Worm (Caenorhabditis elegans) whole organism, late embryonic: ENCODE results near the gene ptr-19.

ENCODE experiments used
- C08G9.2 ChIP-seq: sonication (generic microtip); optimal IDR thresholded peaks from 2 replicates; lab custom pipeline; 2016; ENCODE audit warnings: mild to moderate bottlenecking, missing genetic modification characterization, moderate library complexity, missing compliant biosample characterization
- C38D4.7 ChIP-seq: fragments of 200-800 bp; sonication (Bioruptor generic); optimal IDR thresholded peaks from 2 replicates; lab custom pipeline; 2018; ENCODE audit warnings: mild to moderate bottlenecking, missing genetic modification characterization, moderate library complexity, missing compliant biosample characterization
- F13H6.1 ChIP-seq: sonication (generic microtip); optimal IDR thresholded peaks from 2 replicates; lab custom pipeline; 2016; ENCODE audit warnings: missing genetic modification characterization, missing compliant biosample characterization
- ahr-1 ChIP-seq: sonication (generic microtip); optimal IDR thresholded peaks from 2 replicates; lab custom pipeline; 2016; ENCODE audit warnings: missing genetic modification characterization, missing compliant biosample characterization
- ama-1 ChIP-seq: fragments of 150-350 bp; optimal IDR thresholded peaks from 2 replicates; lab custom pipeline; 2014
- ceh-14 ChIP-seq: sonication (generic microtip); optimal IDR thresholded peaks from 2 replicates; lab custom pipeline; 2016; ENCODE audit warnings: missing genotype, missing genetic modification characterization, missing compliant biosample characterization
- ceh-22 ChIP-seq: sonication (generic microtip); optimal IDR thresholded peaks from 2 replicates; lab custom pipeline; 2017; ENCODE audit warnings: missing biosample characterization, missing genetic modification characterization
- ceh-30 ChIP-seq: fragments of 150-350 bp; optimal IDR thresholded peaks from 2 replicates; lab custom pipeline; 2014; ENCODE audit warnings: missing biosample characterization, missing genetic modification characterization
- ceh-45 ChIP-seq: fragments of 200-800 bp; sonication (Bioruptor generic); IDR thresholded peaks from 2 replicates; pipeline ENCODE4 v1.3.6; 2022; ENCODE audit warnings: missing genetic modification reagents, missing genetic modification characterization, missing compliant biosample characterization
- ceh-6 ChIP-seq: fragments of 200-800 bp; sonication (Bioruptor generic); optimal IDR thresholded peaks from 2 replicates; lab custom pipeline; 2018; ENCODE audit warnings: mild to moderate bottlenecking, missing genetic modification characterization, missing compliant biosample characterization
- ceh-9 ChIP-seq: sonication (generic microtip); optimal IDR thresholded peaks from 2 replicates; lab custom pipeline; 2016; ENCODE audit warnings: mild to moderate bottlenecking, missing genetic modification characterization, inconsistent platforms, missing compliant biosample characterization
- dmd-4 ChIP-seq: sonication (generic microtip); optimal IDR thresholded peaks from 2 replicates; lab custom pipeline; 2016; ENCODE audit warnings: borderline replicate concordance, missing genetic modification characterization, missing compliant biosample characterization
- dve-1 ChIP-seq: sonication (generic microtip); optimal IDR thresholded peaks from 2 replicates; lab custom pipeline; 2017; ENCODE audit warnings: antibody characterized with exemption, mild to moderate bottlenecking, missing genetic modification characterization, missing compliant biosample characterization
- elt-4 ChIP-seq: sonication (generic microtip); optimal IDR thresholded peaks from 2 replicates; lab custom pipeline; 2016; ENCODE audit warnings: missing genetic modification characterization, missing compliant biosample characterization
- fkh-10 ChIP-seq: fragments of 150-350 bp; optimal IDR thresholded peaks from 2 replicates; lab custom pipeline; 2014; ENCODE audit warnings: missing biosample characterization, missing genetic modification reagents, missing genetic modification characterization
- fkh-6 ChIP-seq: sonication (generic microtip); optimal IDR thresholded peaks from 2 replicates; lab custom pipeline; 2016; ENCODE audit warnings: missing genetic modification characterization, missing compliant biosample characterization
- gmeb-2 ChIP-seq: sonication (generic microtip); optimal IDR thresholded peaks from 2 replicates; lab custom pipeline; 2016; ENCODE audit warnings: missing genetic modification characterization, inconsistent platforms, missing compliant biosample characterization
- hlh-13 ChIP-seq: fragments of 200-800 bp; sonication (Bioruptor generic); optimal IDR thresholded peaks from 2 replicates; lab custom pipeline; 2018; ENCODE audit warnings: mild to moderate bottlenecking, missing genetic modification characterization, missing compliant biosample characterization
- hlh-15 ChIP-seq: sonication (generic microtip); optimal IDR thresholded peaks from 2 replicates; lab custom pipeline; 2016; ENCODE audit warnings: missing genetic modification characterization, missing compliant biosample characterization
- hlh-30 ChIP-seq: sonication (generic microtip); optimal IDR thresholded peaks from 2 replicates; lab custom pipeline; 2017; ENCODE audit warnings: antibody characterized with exemption, missing genetic modification characterization, missing compliant biosample characterization; ENCODE audit not compliant: insufficient read depth
- hlh-8 ChIP-seq: sonication (generic microtip); optimal IDR thresholded peaks from 2 replicates; lab custom pipeline; 2016; ENCODE audit warnings: missing genotype, missing genetic modification characterization, missing compliant biosample characterization
- lim-6 ChIP-seq: sonication (generic microtip); optimal IDR thresholded peaks from 2 replicates; lab custom pipeline; 2016; ENCODE audit warnings: missing genetic modification characterization, missing compliant biosample characterization
- madf-2 ChIP-seq: sonication (generic microtip); optimal IDR thresholded peaks from 2 replicates; lab custom pipeline; 2017; ENCODE audit warnings: missing genetic modification characterization, missing compliant biosample characterization
- nfya-1 ChIP-seq: sonication (generic microtip); optimal IDR thresholded peaks from 2 replicates; lab custom pipeline; 2017; ENCODE audit warnings: missing genetic modification characterization, mild to moderate bottlenecking, missing compliant biosample characterization, antibody characterized with exemption, moderate library complexity
- nhr-232 ChIP-seq: sonication (generic microtip); optimal IDR thresholded peaks from 2 replicates; lab custom pipeline; 2016; ENCODE audit warnings: missing genetic modification characterization, missing compliant biosample characterization
- npax-4 ChIP-seq: sonication (generic microtip); optimal IDR thresholded peaks from 2 replicates; lab custom pipeline; 2016; ENCODE audit warnings: missing genetic modification characterization, missing compliant biosample characterization
- pat-9 ChIP-seq: fragments of 200-800 bp; sonication (Bioruptor generic); optimal IDR thresholded peaks from 2 replicates; lab custom pipeline; 2018; ENCODE audit warnings: mild to moderate bottlenecking, missing genetic modification characterization, moderate library complexity, missing compliant biosample characterization
- pax-1 ChIP-seq: fragments of 150-350 bp; optimal IDR thresholded peaks from 2 replicates; lab custom pipeline; 2014; ENCODE audit warnings: missing biosample characterization, missing genetic modification characterization
- pha-2 ChIP-seq: sonication (generic microtip); optimal IDR thresholded peaks from 2 replicates; lab custom pipeline; 2017; ENCODE audit warnings: mild to moderate bottlenecking, missing genetic modification characterization, missing compliant biosample characterization
- pqm-1 ChIP-seq: sonication (generic microtip); optimal IDR thresholded peaks from 2 replicates; lab custom pipeline; 2016; ENCODE audit warnings: missing genetic modification characterization, missing compliant biosample characterization
- pros-1 ChIP-seq: fragments of 150-350 bp; optimal IDR thresholded peaks from 2 replicates; lab custom pipeline; 2014; ENCODE audit warnings: missing biosample characterization, missing genetic modification reagents, missing genetic modification characterization
- ref-2 ChIP-seq: sonication (generic microtip); optimal IDR thresholded peaks from 2 replicates; lab custom pipeline; 2016; ENCODE audit warnings: missing genetic modification characterization, missing compliant biosample characterization
- rnt-1 ChIP-seq: sonication (generic microtip); optimal IDR thresholded peaks from 2 replicates; lab custom pipeline; 2016; ENCODE audit warnings: missing genetic modification characterization, missing compliant biosample characterization
- sox-4 ChIP-seq: sonication (generic microtip); optimal IDR thresholded peaks from 2 replicates; lab custom pipeline; 2017; ENCODE audit warnings: mild to moderate bottlenecking, missing genetic modification characterization, inconsistent platforms, missing compliant biosample characterization
- syd-9 ChIP-seq: sonication (generic microtip); optimal IDR thresholded peaks from 2 replicates; lab custom pipeline; 2016; ENCODE audit warnings: mild to moderate bottlenecking, missing genetic modification characterization, moderate library complexity, missing compliant biosample characterization
- tbx-2 ChIP-seq: sonication (generic microtip); optimal IDR thresholded peaks from 2 replicates; lab custom pipeline; 2016; ENCODE audit warnings: missing genetic modification characterization, missing compliant biosample characterization
- tbx-7 ChIP-seq: sonication (generic microtip); optimal IDR thresholded peaks from 2 replicates; lab custom pipeline; 2016; ENCODE audit warnings: missing genotype, missing genetic modification characterization, missing compliant biosample characterization
- ttx-3 ChIP-seq: sonication (generic microtip); optimal IDR thresholded peaks from 2 replicates; lab custom pipeline; 2016; ENCODE audit warnings: missing genetic modification reagents, missing genetic modification characterization, missing compliant biosample characterization
- unc-42 ChIP-seq: sonication (generic microtip); optimal IDR thresholded peaks from 2 replicates; lab custom pipeline; 2016; ENCODE audit warnings: missing genotype, missing genetic modification characterization, missing compliant biosample characterization
- unc-86 ChIP-seq: sonication (generic microtip); optimal IDR thresholded peaks from 2 replicates; lab custom pipeline; 2016; ENCODE audit warnings: missing genetic modification characterization, missing compliant biosample characterization
- zip-5 ChIP-seq: sonication (generic microtip); optimal IDR thresholded peaks from 2 replicates; lab custom pipeline; 2016; ENCODE audit warnings: missing genetic modification characterization, missing compliant biosample characterization
- ztf-16 ChIP-seq: sonication (generic microtip); optimal IDR thresholded peaks from 2 replicates; lab custom pipeline; 2017; ENCODE audit warnings: missing genetic modification characterization, missing compliant biosample characterization

ptr-19 gene

DNA sequence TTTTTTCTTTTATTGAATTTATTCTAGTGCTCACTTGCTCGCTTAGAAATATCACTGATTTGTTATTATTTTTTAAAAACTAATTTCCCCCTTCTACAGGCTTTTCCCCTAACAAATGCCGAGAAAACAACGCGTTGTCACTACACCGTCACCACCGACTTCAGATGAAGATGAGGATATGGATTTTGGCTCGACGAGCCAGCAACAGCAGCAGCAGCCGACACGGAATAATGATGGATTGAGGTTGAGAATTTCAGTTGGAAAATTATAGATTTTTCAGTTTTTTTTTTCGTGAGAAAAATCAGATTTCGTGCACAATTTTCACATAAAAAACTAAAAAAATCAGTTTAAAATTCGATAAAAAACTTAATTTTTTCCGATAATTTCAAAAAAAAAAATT, 18.6 kb upstream of the ptr-19 start, which contains the start of gene dpy-28:
Gene dpy-28, plus strand, starts transcription at position 100 of the 400 bp plus-strand sequence.
- TF ChIP-seq C38D4.7, result no peak
- no peak for TF ChIP-seq pros-1
- no peak for TF ChIP-seq ama-1 (lab: Kevin White, UChicago)
- no peak for TF ChIP-seq tbx-7 (tag; lab: Kevin White, UChicago)
- no peak for TF ChIP-seq dve-1 (tag; lab: Kevin White, UChicago)
- no peak for TF ChIP-seq ttx-3 (tag; lab: Kevin White, UChicago)

DNA sequence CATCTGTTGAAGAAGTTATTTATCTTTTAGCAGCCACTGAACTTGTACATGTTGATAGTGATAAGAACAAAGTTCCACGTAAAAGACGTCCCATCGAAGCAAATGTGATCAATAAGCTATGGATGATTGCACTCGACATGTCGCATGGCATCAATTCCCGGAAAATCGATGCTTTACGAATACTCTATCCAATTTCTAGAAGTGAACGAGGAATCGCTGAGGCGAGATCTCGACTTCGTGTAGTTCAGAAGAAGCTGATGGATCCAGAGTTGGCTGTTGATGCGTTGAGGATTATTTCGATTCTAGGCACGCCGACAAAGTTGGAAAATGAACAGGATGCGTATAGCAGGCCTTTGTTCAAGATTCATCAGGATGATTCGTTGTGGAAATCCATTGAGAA, 12.0 kb upstream of the ptr-19 start:
- TF ChIP-seq hlh-13 (GFP tag; lab: Kevin White, UChicago) (no peak), ceh-45 (GFP tag; lab: Robert Waterston, UW) (no peak), zip-5 (no peak), tbx-7 (tag; lab: Kevin White, UChicago) (no peak), hlh-30 (no peak), ahr-1 (no peak), nfya-1 (tag; lab: Kevin White, UChicago) (no peak), sox-4 (tag; lab: Kevin White, UChicago) (no peak), nhr-232 (no peak), pros-1 (no peak), ceh-22 (no peak)
- TF ChIP-seq, all 69 proteins: peak for 0

DNA sequence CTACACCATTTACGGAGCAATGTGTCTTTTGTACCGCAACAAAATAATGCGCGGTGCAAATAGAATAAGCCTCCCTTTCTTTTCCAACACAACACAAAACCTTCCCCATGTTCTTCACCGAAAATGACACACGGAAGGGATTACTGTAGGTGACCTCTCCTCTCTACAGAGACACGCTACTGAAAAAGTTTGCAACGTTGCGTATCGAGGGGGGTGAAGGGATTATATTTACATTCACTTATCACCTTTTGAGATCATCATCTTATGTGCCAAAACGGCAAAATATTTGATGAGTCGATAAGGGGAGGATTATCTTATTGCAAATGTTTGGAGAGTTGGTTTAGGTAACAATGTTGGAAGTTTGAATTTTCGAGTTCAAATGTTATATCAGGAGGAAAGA, 1.4 kb downstream of the ptr-19 start:
- TF ChIP-seq unc-42 (tag; lab: Kevin White, UChicago) (no peak), pax-1 (tag; lab: Kevin White, UChicago) (peak; percentile 96), gmeb-2 (no peak)

DNA sequence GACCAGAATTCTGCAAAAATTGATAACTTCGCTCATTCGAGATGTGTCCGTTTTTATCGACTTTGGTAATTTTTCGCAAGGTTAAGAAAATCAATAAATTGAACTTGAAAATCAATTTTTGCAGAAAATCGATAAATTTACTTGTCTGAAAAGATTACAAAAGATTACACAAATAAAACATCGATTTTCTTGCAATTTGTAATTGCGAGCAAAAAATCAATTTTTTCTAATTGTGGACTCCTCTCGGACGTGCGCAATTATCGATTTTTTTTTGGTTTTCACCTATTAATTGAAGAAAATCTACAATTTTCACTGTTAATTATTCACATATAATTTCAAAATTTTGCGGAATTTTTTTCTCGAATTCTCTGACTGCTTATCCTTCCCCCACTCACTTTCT, 9.6 kb downstream of the ptr-19 start:
- no peak for TF ChIP-seq fkh-10 (GFP tag; lab: Kevin White, UChicago)
- TF ChIP-seq hlh-15 (tag; lab: Kevin White, UChicago), result no peak
- no peak for TF ChIP-seq ceh-14 (tag; lab: Kevin White, UChicago)
- TF ChIP-seq pqm-1 (tag; lab: Kevin White, UChicago), result no peak
- TF ChIP-seq tbx-2, result no peak
- TF ChIP-seq dmd-4 (tag; lab: Kevin White, UChicago), result no peak
- TF ChIP-seq rnt-1 (tag; lab: Kevin White, UChicago), result no peak
- TF ChIP-seq ceh-30 (tag; lab: Kevin White, UChicago), result no peak
- no peak for TF ChIP-seq unc-86 (tag; lab: Kevin White, UChicago)
- TF ChIP-seq ref-2 (tag; lab: Kevin White, UChicago), result no peak
- no peak for TF ChIP-seq ceh-6 (GFP tag; lab: Kevin White, UChicago)
- no peak for TF ChIP-seq ama-1 (lab: Kevin White, UChicago)
- TF ChIP-seq hlh-8 (tag; lab: Kevin White, UChicago), result no peak
- no peak for TF ChIP-seq fkh-6 (tag; lab: Kevin White, UChicago)
- no peak for TF ChIP-seq hlh-13 (GFP tag; lab: Kevin White, UChicago)
- TF ChIP-seq ahr-1, result no peak
- TF ChIP-seq syd-9, result no peak
- TF ChIP-seq hlh-30, result no peak

DNA sequence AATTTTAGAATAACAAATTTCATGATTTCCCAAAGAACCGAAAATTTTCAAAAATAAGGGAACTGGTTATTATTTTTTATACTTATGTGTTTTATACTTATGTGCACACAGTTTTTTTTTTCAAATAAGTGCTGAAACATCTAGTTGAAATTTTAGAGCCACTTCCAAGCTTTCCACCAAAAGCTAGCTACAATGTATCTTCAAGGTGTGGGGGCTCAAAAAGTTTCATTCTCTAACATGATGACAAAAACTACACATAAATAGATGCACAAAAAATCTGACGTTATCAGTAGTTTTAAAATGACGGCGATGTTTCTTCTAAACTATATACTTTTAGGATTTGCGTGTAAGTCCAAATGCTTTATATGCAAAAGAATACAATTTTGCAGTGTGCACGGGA, 12.4 kb downstream of the ptr-19 start, which contains the start of gene clec-163:
Gene clec-163, plus strand, starts transcription at position 301 of the 400 bp plus-strand sequence.
- TF ChIP-seq madf-2, result no peak
- TF ChIP-seq lim-6 (tag; lab: Kevin White, UChicago), result no peak
- no peak for TF ChIP-seq tbx-2

DNA sequence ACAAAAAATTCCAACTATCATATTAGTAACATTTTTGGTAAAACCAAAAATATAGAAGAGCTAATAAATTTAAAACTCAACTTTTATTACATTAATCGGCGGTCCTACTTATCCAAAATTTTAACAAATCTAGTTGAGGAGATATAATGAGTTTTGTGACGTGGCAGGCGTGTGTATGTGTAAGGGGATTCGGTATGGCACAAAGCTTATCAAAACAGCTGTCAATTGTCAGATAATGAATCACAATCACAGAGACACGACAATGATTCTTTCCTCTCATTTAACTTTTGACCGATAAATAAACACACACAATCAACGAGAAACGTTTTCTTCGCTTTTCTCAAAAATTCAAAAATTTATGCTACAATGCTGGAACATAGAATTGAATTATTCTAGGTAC, 20.4 kb downstream of the ptr-19 start, which contains the start of gene K11D9.3:
Gene K11D9.3, minus strand, starts transcription at position 181 of the 400 bp plus-strand sequence.
- TF ChIP-seq unc-42 (tag; lab: Kevin White, UChicago) (no peak), pat-9 (tag; lab: Kevin White, UChicago) (no peak), ceh-9 (tag; lab: Kevin White, UChicago) (no peak), npax-4 (tag; lab: Kevin White, UChicago) (no peak), pha-2 (tag; lab: Kevin White, UChicago) (no peak), C08G9.2 (tag; lab: Kevin White, UChicago) (no peak), fkh-10 (GFP tag; lab: Kevin White, UChicago) (no peak), ceh-6 (GFP tag; lab: Kevin White, UChicago) (no peak), elt-4 (no peak), F13H6.1 (tag; lab: Kevin White, UChicago) (no peak), rnt-1 (tag; lab: Kevin White, UChicago) (no peak), ref-2 (tag; lab: Kevin White, UChicago) (no peak), ztf-16 (tag; lab: Kevin White, UChicago) (no peak)
